Worm (Caenorhabditis elegans) whole organism, L3 larva: Measurements from ENCODE around the gene ZK697.1.

Experiments
- ama-1 ChIP-seq: fragments of 150-350 bp; optimal IDR thresholded peaks from 2 replicates; lab custom pipeline; 2018
- ceh-28 ChIP-seq: fragments of 150-350 bp; optimal IDR thresholded peaks from 2 replicates; lab custom pipeline; 2014; ENCODE audit warnings: missing biosample characterization, missing genetic modification reagents, missing genetic modification characterization
- ceh-82 ChIP-seq: fragments of 150-350 bp; optimal IDR thresholded peaks from 2 replicates; lab custom pipeline; 2014; ENCODE audit warnings: missing biosample characterization, missing genetic modification characterization
- egl-27 ChIP-seq: sonication (generic microtip); optimal IDR thresholded peaks from 4 replicates; lab custom pipeline; 2017; ENCODE audit warnings: missing biosample characterization, missing genetic modification reagents, missing genetic modification characterization
- elt-1 ChIP-seq: fragments of 150-350 bp; optimal IDR thresholded peaks from 2 replicates; lab custom pipeline; 2014; ENCODE audit warnings: missing biosample characterization, missing genetic modification characterization
- lin-15B ChIP-seq: fragments of 150-350 bp; optimal IDR thresholded peaks from 2 replicates; lab custom pipeline; 2014; ENCODE audit warnings: missing biosample characterization, missing genetic modification characterization
- nhr-11 ChIP-seq: fragments of 150-350 bp; optimal IDR thresholded peaks from 2 replicates; lab custom pipeline; 2014; ENCODE audit warnings: missing biosample characterization, missing genetic modification characterization
- unc-39 ChIP-seq: sonication (generic microtip); optimal IDR thresholded peaks from 4 replicates; lab custom pipeline; 2017; ENCODE audit warnings: missing biosample characterization, missing genetic modification characterization
- unc-62 ChIP-seq: fragments of 150-350 bp; sonication (generic microtip); optimal IDR thresholded peaks from 4 replicates; lab custom pipeline; 2014; ENCODE audit warnings: missing biosample characterization, missing genetic modification reagents, missing genetic modification characterization
- zag-1 ChIP-seq: fragments of 150-350 bp; optimal IDR thresholded peaks from 2 replicates; lab custom pipeline; 2014; ENCODE audit warnings: missing biosample characterization, missing genetic modification characterization

DNA sequence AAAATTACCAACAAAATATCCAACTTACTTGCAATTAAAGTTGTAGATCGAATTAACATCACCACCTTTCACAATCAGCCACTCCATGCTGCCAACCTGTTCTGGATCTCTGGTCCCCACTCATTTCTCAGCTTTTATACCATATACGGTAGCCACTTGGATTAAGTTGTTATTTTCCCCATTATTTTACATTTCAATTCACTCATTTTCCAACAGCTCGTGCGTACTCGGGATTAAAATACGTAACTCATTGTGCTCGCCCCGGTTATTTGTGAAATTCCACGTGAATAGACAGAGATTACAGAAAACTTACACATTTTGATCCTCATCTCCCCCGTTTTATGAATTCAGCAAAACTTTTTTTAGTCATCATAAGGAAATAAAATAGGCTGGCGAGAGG is 50.4 kb downstream of the ZK697.1 start, which contains the start of gene srt-41:
- TF ChIP-seq elt-1 = no peak
- no peak for TF ChIP-seq ceh-82
- no peak for TF ChIP-seq lin-15B (tag; lab: Kevin White, UChicago)
- no peak for TF ChIP-seq unc-39 (tag; lab: Kevin White, UChicago)
- TF ChIP-seq ama-1 (lab: Kevin White, UChicago) = no peak
- TF ChIP-seq ceh-28 (tag; lab: Kevin White, UChicago) = no peak
- TF ChIP-seq zag-1 (tag; lab: Kevin White, UChicago) = no peak
- TF ChIP-seq nhr-11 (tag; lab: Kevin White, UChicago) = no peak
- no peak for TF ChIP-seq egl-27 (tag; lab: Kevin White, UChicago)
- no peak for TF ChIP-seq unc-62 (GFP tag; lab: Kevin White, UChicago)
